ENCODE assay signal across 1 fruit fly cellular context in genomic region chr3R:20947991-20948407, dm6.
A peak's percentile ranks its signal among the peaks of the same experiment; 100 is the strongest.
TF ChIP-seq lines count a peak whose summit lies in the region.

No protein-coding gene starts in this region.

TF ChIP-seq in whole organism, embryonic, 481 proteins besides CTCF, POLR2A, EP300 and RAD21 (continued from another document and continues in another):
- no peak for TF ChIP-seq CG1647 (GFP tag; optimal IDR thresholded peaks at IDR 0.05; lab: Kevin White, UChicago)
- TF ChIP-seq Fer3 (tag; optimal IDR thresholded peaks at IDR 0.05; lab: Kevin White, UChicago) = peak; percentile 12
- no peak for TF ChIP-seq psq (GFP tag; optimal IDR thresholded peaks at IDR 0.05; lab: Kevin White, UChicago)
- TF ChIP-seq ind (GFP tag; optimal IDR thresholded peaks at IDR 0.05; lab: Kevin White, UChicago) = peak; percentile 20
- TF ChIP-seq CG10543 (GFP tag; optimal IDR thresholded peaks at IDR 0.05; lab: Kevin White, UChicago) = no peak
- TF ChIP-seq CG6813 (GFP tag; optimal IDR thresholded peaks at IDR 0.05; lab: Kevin White, UChicago) = no peak
- no peak for TF ChIP-seq mld (GFP tag; IDR thresholded peaks at IDR 0.05; lab: Robert Waterston, UW; ENCODE audit: partially characterized antibody)
- TF ChIP-seq gcm (GFP tag; optimal IDR thresholded peaks at IDR 0.05; lab: Kevin White, UChicago) = no peak
- TF ChIP-seq Aef1 (GFP tag; IDR thresholded peaks at IDR 0.05; lab: Robert Waterston, UW) = no peak
- TF ChIP-seq Trl (optimal IDR thresholded peaks at IDR 0.05; lab: Kevin White, UChicago) = no peak
- TF ChIP-seq Trl (GFP tag; optimal IDR thresholded peaks at IDR 0.05; lab: Kevin White, UChicago) = peak; percentile 66
- TF ChIP-seq wor (GFP tag; IDR thresholded peaks at IDR 0.05; lab: Robert Waterston, UW) = no peak
- peak; percentile 15 for TF ChIP-seq zen (tag; optimal IDR thresholded peaks at IDR 0.05; lab: Kevin White, UChicago)
- no peak for TF ChIP-seq CG6175 (GFP tag; IDR thresholded peaks at IDR 0.05; lab: Robert Waterston, UW)
- peak; percentile 66 for TF ChIP-seq sob (GFP tag; IDR thresholded peaks at IDR 0.05; lab: Robert Waterston, UW)
- peak; percentile 63; the same call in 2 of the 3 replicates for TF ChIP-seq Dbx (GFP tag; IDR thresholded peaks at IDR 0.05; lab: Robert Waterston, UW)
- TF ChIP-seq wdn (GFP tag; IDR thresholded peaks at IDR 0.05; lab: Robert Waterston, UW) = no peak
- peak; percentile 52 for TF ChIP-seq NC2β (GFP tag; optimal IDR thresholded peaks at IDR 0.05; lab: Kevin White, UChicago)
- TF ChIP-seq CG17568 (GFP tag; optimal IDR thresholded peaks at IDR 0.05; lab: Kevin White, UChicago) = no peak
- TF ChIP-seq CG17359 (tag; optimal IDR thresholded peaks at IDR 0.05; lab: Kevin White, UChicago) = peak; percentile 3
- peak; percentile 72 for TF ChIP-seq CG1603 (tag; optimal IDR thresholded peaks at IDR 0.05; lab: Kevin White, UChicago)
- peak; percentile 24 for TF ChIP-seq CG17912 (GFP tag; optimal IDR thresholded peaks at IDR 0.05; lab: Kevin White, UChicago)
- TF ChIP-seq Gsc (GFP tag; IDR thresholded peaks at IDR 0.05; lab: Robert Waterston, UW) = no peak
- no peak for TF ChIP-seq unc-4 (GFP tag; IDR thresholded peaks at IDR 0.05; lab: Robert Waterston, UW; ENCODE audit: partially characterized antibody)
- TF ChIP-seq ash1 (GFP tag; optimal IDR thresholded peaks at IDR 0.05; lab: Kevin White, UChicago) = no peak
- no peak for TF ChIP-seq Nf-YC (tag; optimal IDR thresholded peaks at IDR 0.05; lab: Kevin White, UChicago)
- TF ChIP-seq CG2199 (GFP tag; IDR thresholded peaks at IDR 0.05; lab: Robert Waterston, UW) = peak; percentile 76
- TF ChIP-seq CG8290 (GFP tag; optimal IDR thresholded peaks at IDR 0.05; lab: Kevin White, UChicago) = peak; percentile 63
- TF ChIP-seq CG8290 (tag; optimal IDR thresholded peaks at IDR 0.05; lab: Kevin White, UChicago) = peak in 1 of 2 experiments; percentile 90
- TF ChIP-seq ci (GFP tag; IDR thresholded peaks at IDR 0.05; lab: Robert Waterston, UW) = peak; percentile 42; the same call in 1 of the 3 replicates
- TF ChIP-seq aop (GFP tag; IDR thresholded peaks at IDR 0.05; lab: Robert Waterston, UW) = no peak
- peak; percentile 18 for TF ChIP-seq Ets97D (GFP tag; optimal IDR thresholded peaks at IDR 0.05; lab: Kevin White, UChicago)
- TF ChIP-seq CG18764 (GFP tag; optimal IDR thresholded peaks at IDR 0.05; lab: Kevin White, UChicago) = peak; percentile 8
- peak; percentile 28 for TF ChIP-seq gfzf (GFP tag; optimal IDR thresholded peaks at IDR 0.05; lab: Kevin White, UChicago)
- no peak for TF ChIP-seq CG6765 (GFP tag; optimal IDR thresholded peaks at IDR 0.05; lab: Kevin White, UChicago)
- no peak for TF ChIP-seq eve (GFP tag; optimal IDR thresholded peaks at IDR 0.05; lab: Kevin White, UChicago)
- TF ChIP-seq Abd-B (GFP tag; optimal IDR thresholded peaks at IDR 0.05; lab: Kevin White, UChicago) = peak; percentile 54
- no peak for TF ChIP-seq crp (GFP tag; optimal IDR thresholded peaks at IDR 0.05; lab: Kevin White, UChicago)
- TF ChIP-seq sug (tag; optimal IDR thresholded peaks at IDR 0.05; lab: Kevin White, UChicago) = peak; percentile 41
- TF ChIP-seq CG2889 (GFP tag; IDR thresholded peaks at IDR 0.05; lab: Robert Waterston, UW) = no peak
- no peak for TF ChIP-seq CG17612 (GFP tag; IDR thresholded peaks at IDR 0.05; lab: Robert Waterston, UW)
- peak; percentile 63 for TF ChIP-seq lmd (GFP tag; IDR thresholded peaks at IDR 0.05; lab: Robert Waterston, UW)
- peak; percentile 46 for TF ChIP-seq Hsf (GFP tag; optimal IDR thresholded peaks at IDR 0.05; lab: Kevin White, UChicago)
- no peak for TF ChIP-seq D19B (GFP tag; optimal IDR thresholded peaks at IDR 0.05; lab: Kevin White, UChicago)
- peak; percentile 61; the same call in 1 of the 2 replicates for TF ChIP-seq CG32767 (GFP tag; IDR thresholded peaks at IDR 0.05; lab: Robert Waterston, UW)
- peak; percentile 56 for TF ChIP-seq dysf (GFP tag; IDR thresholded peaks at IDR 0.05; lab: Robert Waterston, UW)
- TF ChIP-seq bcd (GFP tag; optimal IDR thresholded peaks at IDR 0.05; lab: Kevin White, UChicago) = peak; percentile 26
- peak; percentile 1 for TF ChIP-seq CG8089 (GFP tag; optimal IDR thresholded peaks at IDR 0.05; lab: Kevin White, UChicago)
- TF ChIP-seq CG12769 (tag; optimal IDR thresholded peaks at IDR 0.05; lab: Kevin White, UChicago) = peak; percentile 27
- peak; percentile 30 for TF ChIP-seq pho (GFP tag; optimal IDR thresholded peaks at IDR 0.05; lab: Kevin White, UChicago)
- TF ChIP-seq Ptx1 (GFP tag; IDR thresholded peaks at IDR 0.05; lab: Robert Waterston, UW) = 0 out of 2 replicates have a peak, but pooled peaks have one; percentile 31
- TF ChIP-seq CG33213 (GFP tag; optimal IDR thresholded peaks at IDR 0.05; lab: Kevin White, UChicago) = peak; percentile 63
- peak; percentile 48 for TF ChIP-seq Dp (GFP tag; optimal IDR thresholded peaks at IDR 0.05; lab: Kevin White, UChicago)
- peak; percentile 52 for TF ChIP-seq oc (tag; optimal IDR thresholded peaks at IDR 0.05; lab: Kevin White, UChicago)
- no peak for TF ChIP-seq hb (GFP tag; IDR thresholded peaks at IDR 0.05; lab: Robert Waterston, UW; ENCODE audit: partially characterized antibody)
- TF ChIP-seq CG14710 (tag; optimal IDR thresholded peaks at IDR 0.05; lab: Kevin White, UChicago) = no peak
- peak; percentile 84 for TF ChIP-seq CG11456 (GFP tag; IDR thresholded peaks at IDR 0.05; lab: Robert Waterston, UW)
- peak; percentile 53 for TF ChIP-seq CG15696 (tag; optimal IDR thresholded peaks at IDR 0.05; lab: Kevin White, UChicago)
- no peak for TF ChIP-seq salm (tag; optimal IDR thresholded peaks at IDR 0.05; lab: Kevin White, UChicago)
- peak in 1 of 2 experiments; percentile 58 for TF ChIP-seq insv (GFP tag; optimal IDR thresholded peaks at IDR 0.05; lab: Kevin White, UChicago)
- TF ChIP-seq CG11093 (GFP tag; IDR thresholded peaks at IDR 0.05; lab: Robert Waterston, UW) = no peak
- TF ChIP-seq CG30020 (tag; optimal IDR thresholded peaks at IDR 0.05; lab: Kevin White, UChicago) = no peak
- TF ChIP-seq Dip3 (GFP tag; optimal IDR thresholded peaks at IDR 0.05; lab: Kevin White, UChicago) = peak; percentile 23
- no peak for TF ChIP-seq gt (GFP tag; IDR thresholded peaks at IDR 0.05; lab: Robert Waterston, UW)
- TF ChIP-seq Sox100B (GFP tag; optimal IDR thresholded peaks at IDR 0.05; lab: Kevin White, UChicago) = no peak
- no peak for TF ChIP-seq zf30C (GFP tag; optimal IDR thresholded peaks at IDR 0.05; lab: Kevin White, UChicago)
- peak; percentile 96 for TF ChIP-seq Vsx1 (GFP tag; optimal IDR thresholded peaks at IDR 0.05; lab: Kevin White, UChicago)
- TF ChIP-seq CG3847 (GFP tag; IDR thresholded peaks at IDR 0.05; lab: Robert Waterston, UW) = peak; percentile 72
- peak; percentile 12 for TF ChIP-seq CG7839 (tag; optimal IDR thresholded peaks at IDR 0.05; lab: Kevin White, UChicago)
- peak; percentile 69 for TF ChIP-seq CG10979 (tag; optimal IDR thresholded peaks at IDR 0.05; lab: Kevin White, UChicago)
- no peak for TF ChIP-seq hkb (optimal IDR thresholded peaks at IDR 0.05; lab: Kevin White, UChicago)
- TF ChIP-seq hkb (GFP tag; IDR thresholded peaks at IDR 0.05; lab: Robert Waterston, UW) = no peak
- TF ChIP-seq CG13624 (GFP tag; optimal IDR thresholded peaks at IDR 0.05; lab: Kevin White, UChicago) = peak; percentile 42
- TF ChIP-seq Awh (GFP tag; IDR thresholded peaks at IDR 0.05; lab: Robert Waterston, UW) = 0 out of 2 replicates have a peak, but pooled peaks have one; percentile 9
- TF ChIP-seq Oaz (GFP tag; IDR thresholded peaks at IDR 0.05; lab: Robert Waterston, UW) = no peak
- peak; percentile 63 for TF ChIP-seq NfI (GFP tag; optimal IDR thresholded peaks at IDR 0.05; lab: Kevin White, UChicago)
- peak; percentile 65 for TF ChIP-seq Xbp1 (GFP tag; optimal IDR thresholded peaks at IDR 0.05; lab: Kevin White, UChicago)
- TF ChIP-seq pnt (GFP tag; optimal IDR thresholded peaks at IDR 0.05; lab: Kevin White, UChicago) = peak; percentile 20
- peak; percentile 70 for TF ChIP-seq sens (GFP tag; lab: Kevin White, UChicago)
- TF ChIP-seq dimm (GFP tag; IDR thresholded peaks at IDR 0.05; lab: Robert Waterston, UW) = no peak
- TF ChIP-seq CG13424 (tag; optimal IDR thresholded peaks at IDR 0.05; lab: Kevin White, UChicago) = peak; percentile 15
- no peak for TF ChIP-seq pros (GFP tag; optimal IDR thresholded peaks at IDR 0.05; lab: Kevin White, UChicago)
- no peak for TF ChIP-seq Hand (GFP tag; optimal IDR thresholded peaks at IDR 0.05; lab: Kevin White, UChicago)
- no peak for TF ChIP-seq CG2678 (tag; optimal IDR thresholded peaks at IDR 0.05; lab: Kevin White, UChicago)
- peak; percentile 8 for TF ChIP-seq caup (GFP tag; optimal IDR thresholded peaks at IDR 0.05; lab: Kevin White, UChicago; ENCODE audit: severe bottlenecking)
- TF ChIP-seq sima (GFP tag; optimal IDR thresholded peaks at IDR 0.05; lab: Kevin White, UChicago) = no peak
- peak; percentile 37 for TF ChIP-seq CG5245 (GFP tag; optimal IDR thresholded peaks at IDR 0.05; lab: Kevin White, UChicago)
- TF ChIP-seq Hr51 (GFP tag; optimal IDR thresholded peaks at IDR 0.05; lab: Kevin White, UChicago) = peak in 1 of 2 experiments; percentile 3
- no peak for TF ChIP-seq ewg (GFP tag; optimal IDR thresholded peaks at IDR 0.05; lab: Kevin White, UChicago)
- no peak for TF ChIP-seq nom (GFP tag; optimal IDR thresholded peaks at IDR 0.05; lab: Kevin White, UChicago)
- TF ChIP-seq CG10267 (tag; optimal IDR thresholded peaks at IDR 0.05; lab: Kevin White, UChicago) = peak; percentile 56
- TF ChIP-seq CG30403 (GFP tag; optimal IDR thresholded peaks at IDR 0.05; lab: Kevin White, UChicago) = peak; percentile 11
- no peak for TF ChIP-seq ab (GFP tag; optimal IDR thresholded peaks at IDR 0.05; lab: Kevin White, UChicago)
- TF ChIP-seq Taf1 (GFP tag; IDR thresholded peaks at IDR 0.05; lab: Robert Waterston, UW) = 0 out of 2 replicates have a peak, but pooled peaks have one; percentile 39
- TF ChIP-seq pan (optimal IDR thresholded peaks at IDR 0.05; lab: Kevin White, UChicago) = no peak
- peak in 1 of 2 experiments; percentile 33 for TF ChIP-seq pan (GFP tag; optimal IDR thresholded peaks at IDR 0.05 in 1 of 2, IDR thresholded peaks at IDR 0.05 in 1 of 2)
- TF ChIP-seq twi (tag; optimal IDR thresholded peaks at IDR 0.05; lab: Kevin White, UChicago) = no peak
- peak; percentile 47 for TF ChIP-seq mam (GFP tag; optimal IDR thresholded peaks at IDR 0.05; lab: Kevin White, UChicago)
- TF ChIP-seq Side (GFP tag; optimal IDR thresholded peaks at IDR 0.05; lab: Kevin White, UChicago) = peak; percentile 39
- peak; percentile 53 for TF ChIP-seq pzg (GFP tag; optimal IDR thresholded peaks at IDR 0.05; lab: Kevin White, UChicago)
- peak; percentile 28; the same call in 1 of the 2 replicates for TF ChIP-seq E2f1 (GFP tag; IDR thresholded peaks at IDR 0.05; lab: Robert Waterston, UW)
- TF ChIP-seq jumu (GFP tag; optimal IDR thresholded peaks at IDR 0.05; lab: Kevin White, UChicago) = peak; percentile 10
- TF ChIP-seq bab2 (GFP tag; optimal IDR thresholded peaks at IDR 0.05; lab: Kevin White, UChicago) = peak; percentile 63
- TF ChIP-seq peb (GFP tag; IDR thresholded peaks at IDR 0.05; lab: Robert Waterston, UW) = no peak
- TF ChIP-seq CG13894 (tag; optimal IDR thresholded peaks at IDR 0.05; lab: Kevin White, UChicago) = peak; percentile 3
- TF ChIP-seq CG10321 (GFP tag; IDR thresholded peaks at IDR 0.05; lab: Robert Waterston, UW) = no peak
- no peak for TF ChIP-seq CG12299 (tag; optimal IDR thresholded peaks at IDR 0.05; lab: Kevin White, UChicago)
- TF ChIP-seq pita (GFP tag; optimal IDR thresholded peaks at IDR 0.05; lab: Kevin White, UChicago) = peak; percentile 80
- no peak for TF ChIP-seq Stat92E (GFP tag; optimal IDR thresholded peaks at IDR 0.05; lab: Kevin White, UChicago)
- peak; percentile 82 for TF ChIP-seq vvl (GFP tag; IDR thresholded peaks at IDR 0.05; lab: Robert Waterston, UW)
- no peak; the same call in 1 of the 2 replicates for TF ChIP-seq ap (GFP tag; IDR thresholded peaks at IDR 0.05; lab: Robert Waterston, UW)
- TF ChIP-seq HmgD (GFP tag; optimal IDR thresholded peaks at IDR 0.05; lab: Kevin White, UChicago) = peak; percentile 68
- TF ChIP-seq CG12744 (GFP tag; optimal IDR thresholded peaks at IDR 0.05; lab: Kevin White, UChicago) = peak; percentile 39
- peak; percentile 90 for TF ChIP-seq Med (GFP tag; lab: Kevin White, UChicago)
- TF ChIP-seq B-H2 (GFP tag; optimal IDR thresholded peaks at IDR 0.05; lab: Kevin White, UChicago) = peak; percentile 60
- peak; percentile 36 for TF ChIP-seq tin (GFP tag; optimal IDR thresholded peaks at IDR 0.05; lab: Kevin White, UChicago)
- TF ChIP-seq Dref (GFP tag; IDR thresholded peaks at IDR 0.05; lab: Robert Waterston, UW) = peak; percentile 37
- peak; percentile 59 for TF ChIP-seq E2f2 (GFP tag; IDR thresholded peaks at IDR 0.05; lab: Robert Waterston, UW)
- TF ChIP-seq Chrac-16 (GFP tag; optimal IDR thresholded peaks at IDR 0.05; lab: Kevin White, UChicago) = peak; percentile 10
- TF ChIP-seq CG11723 (GFP tag; optimal IDR thresholded peaks at IDR 0.05; lab: Kevin White, UChicago) = no peak
- no peak for TF ChIP-seq nmo (GFP tag; optimal IDR thresholded peaks at IDR 0.05; lab: Kevin White, UChicago)
- no peak for TF ChIP-seq en (GFP tag; optimal IDR thresholded peaks at IDR 0.05; lab: Kevin White, UChicago)
- TF ChIP-seq CG9932 (GFP tag; IDR thresholded peaks at IDR 0.05; lab: Robert Waterston, UW) = peak; percentile 68
- TF ChIP-seq wek (GFP tag; optimal IDR thresholded peaks at IDR 0.05; lab: Kevin White, UChicago) = no peak
- peak; percentile 16; the same call in 1 of the 2 replicates for TF ChIP-seq amos (GFP tag; IDR thresholded peaks at IDR 0.05; lab: Robert Waterston, UW; ENCODE audit: partially characterized antibody)
- no peak for TF ChIP-seq ATbp (GFP tag; optimal IDR thresholded peaks at IDR 0.05; lab: Kevin White, UChicago)
- TF ChIP-seq Hmr (GFP tag; optimal IDR thresholded peaks at IDR 0.05; lab: Kevin White, UChicago) = peak; percentile 61
- peak; percentile 2 for TF ChIP-seq CG1602 (GFP tag; optimal IDR thresholded peaks at IDR 0.05; lab: Kevin White, UChicago)
- no peak for TF ChIP-seq ham (GFP tag; IDR thresholded peaks at IDR 0.05; lab: Robert Waterston, UW)
- TF ChIP-seq pum (GFP tag; optimal IDR thresholded peaks at IDR 0.05; lab: Kevin White, UChicago) = peak; percentile 26
- TF ChIP-seq Ada2b (GFP tag; IDR thresholded peaks at IDR 0.05; lab: Robert Waterston, UW) = no peak
- TF ChIP-seq Dip2 (GFP tag; IDR thresholded peaks at IDR 0.05; lab: Robert Waterston, UW) = peak; percentile 99
- peak; percentile 81 for TF ChIP-seq Lhr (GFP tag; optimal IDR thresholded peaks at IDR 0.05; lab: Kevin White, UChicago)
- no peak for TF ChIP-seq sd (tag; optimal IDR thresholded peaks at IDR 0.05; lab: Kevin White, UChicago)
- no peak for TF ChIP-seq CG12071 (GFP tag; optimal IDR thresholded peaks at IDR 0.05; lab: Kevin White, UChicago)
